Fruit fly (Drosophila melanogaster): ENCODE results near the gene GCC185.

The GCC185 gene

dm6 chr3R:12040228-12040627, 29.7 kb downstream of the GCC185 start, which contains the start of gene CG14736:
CG14736 (plus strand) TSS chr3R:12040528.
- TF ChIP-seq Sox102F (GFP tag; optimal IDR thresholded peaks at IDR 0.05) (no peak), Smox (GFP tag; optimal IDR thresholded peaks at IDR 0.05) (no peak), fd59A (GFP tag; optimal IDR thresholded peaks at IDR 0.05) (no peak), achi (GFP tag; optimal IDR thresholded peaks at IDR 0.05) (no peak), Ets21C (GFP tag; optimal IDR thresholded peaks at IDR 0.05) (no peak), Lpt (GFP tag; optimal IDR thresholded peaks at IDR 0.05) (no peak), esn (GFP tag; optimal IDR thresholded peaks at IDR 0.05) (no peak), topi (GFP tag; optimal IDR thresholded peaks at IDR 0.05) (no peak), CG6808 (GFP tag; optimal IDR thresholded peaks at IDR 0.05) (no peak), fkh (GFP tag; optimal IDR thresholded peaks at IDR 0.05) (no peak), CG8632 (GFP tag; optimal IDR thresholded peaks at IDR 0.05) (no peak), Hr4 (GFP tag; optimal IDR thresholded peaks at IDR 0.05) (no peak), CG31627 (GFP tag; optimal IDR thresholded peaks at IDR 0.05) (no peak), CG6276 (GFP tag; optimal IDR thresholded peaks at IDR 0.05) (no peak), fd85E (GFP tag; optimal IDR thresholded peaks at IDR 0.05) (no peak)

dm6 chr3R:12049113-12049512, 38.5 kb downstream of the GCC185 start, which contains the start of gene CG14739:
CG14739 (minus strand) TSS chr3R:12049213.
- TF ChIP-seq acj6 (GFP tag; optimal IDR thresholded peaks at IDR 0.05), result no peak
- no peak for TF ChIP-seq esn (GFP tag; optimal IDR thresholded peaks at IDR 0.05)
- TF ChIP-seq CG10669 (GFP tag; optimal IDR thresholded peaks at IDR 0.05), result no peak
- no peak for TF ChIP-seq CG6792 (GFP tag; optimal IDR thresholded peaks at IDR 0.05)
- TF ChIP-seq CG3919 (GFP tag; optimal IDR thresholded peaks at IDR 0.05), result no peak
- TF ChIP-seq CG10631 (GFP tag; optimal IDR thresholded peaks at IDR 0.05), result no peak
- no peak for TF ChIP-seq cyc (GFP tag; optimal IDR thresholded peaks at IDR 0.05)
- no peak for TF ChIP-seq Hr4 (GFP tag; optimal IDR thresholded peaks at IDR 0.05)
- no peak for TF ChIP-seq fd59A (GFP tag; optimal IDR thresholded peaks at IDR 0.05)
- no peak for TF ChIP-seq lz (GFP tag; optimal IDR thresholded peaks at IDR 0.05)
- TF ChIP-seq CG6163 (GFP tag; IDR thresholded peaks at IDR 0.05), result no peak
- TF ChIP-seq pdm3 (GFP tag; optimal IDR thresholded peaks at IDR 0.05), result no peak
- no peak for TF ChIP-seq fd85E (GFP tag; optimal IDR thresholded peaks at IDR 0.05)

dm6 chr3R:12062844-12063243, 52.3 kb downstream of the GCC185 start, which contains the start of gene CG14740:
CG14740 (minus strand) TSS chr3R:12062944.
- TF ChIP-seq CG6276 (GFP tag; optimal IDR thresholded peaks at IDR 0.05) (no peak), OdsH (GFP tag; optimal IDR thresholded peaks at IDR 0.05) (no peak), CG11902 (GFP tag; optimal IDR thresholded peaks at IDR 0.05) (no peak), cyc (GFP tag; optimal IDR thresholded peaks at IDR 0.05) (no peak), Sox102F (GFP tag; optimal IDR thresholded peaks at IDR 0.05) (no peak), Eip78C (GFP tag) (no peak), ss (GFP tag; optimal IDR thresholded peaks at IDR 0.05) (no peak), CG15336 (GFP tag; IDR thresholded peaks at IDR 0.05) (no peak)

All from whole organism, prepupa.